Fruit fly (Drosophila melanogaster): ENCODE measurements around the gene CG14312.
A peak's percentile ranks its signal among the peaks of the same experiment; 100 is the strongest.

The CG14312 gene

dm6 chr3R:18301569-18301968, 18.2 kb upstream of the CG14312 start, which contains the start of gene Polr1E (continued):
- TF ChIP-seq CG33557 (GFP tag; optimal IDR thresholded peaks at IDR 0.05) (no peak), Atf3 (GFP tag; optimal IDR thresholded peaks at IDR 0.05) (no peak), ato (GFP tag; IDR thresholded peaks at IDR 0.05; ENCODE audit: partially characterized antibody) (peak; percentile 75), Usf (GFP tag; optimal IDR thresholded peaks at IDR 0.05) (no peak), wek (GFP tag; optimal IDR thresholded peaks at IDR 0.05) (no peak), Mrtf (GFP tag; IDR thresholded peaks at IDR 0.05) (no peak), CG14667 (GFP tag; IDR thresholded peaks at IDR 0.05) (no peak), CG16813 (GFP tag; IDR thresholded peaks at IDR 0.05; ENCODE audit: partially characterized antibody) (peak; percentile 56; the same call in 2 of the 3 replicates), lbe (GFP tag; optimal IDR thresholded peaks at IDR 0.05) (no peak), NfI (GFP tag; optimal IDR thresholded peaks at IDR 0.05) (no peak), crp (GFP tag; optimal IDR thresholded peaks at IDR 0.05) (peak; percentile 66 to 96), Sry-δ (GFP tag; optimal IDR thresholded peaks at IDR 0.05) (peak; percentile 59), phol (tag; optimal IDR thresholded peaks at IDR 0.05) (peak; percentile 26), salm (tag; optimal IDR thresholded peaks at IDR 0.05) (no peak), HLH3B (GFP tag; IDR thresholded peaks at IDR 0.05) (no peak), CG13123 (GFP tag; optimal IDR thresholded peaks at IDR 0.05) (no peak), CG8388 (GFP tag; optimal IDR thresholded peaks at IDR 0.05) (no peak), Atf6 (GFP tag; IDR thresholded peaks at IDR 0.05) (no peak), CG9932 (GFP tag; IDR thresholded peaks at IDR 0.05) (no peak), CG17385 (GFP tag; optimal IDR thresholded peaks at IDR 0.05) (no peak), Ets97D (GFP tag; optimal IDR thresholded peaks at IDR 0.05) (peak; percentile 76), CG13894 (tag; optimal IDR thresholded peaks at IDR 0.05) (no peak), CG2120 (GFP tag; optimal IDR thresholded peaks at IDR 0.05) (no peak), CG11504 (tag; optimal IDR thresholded peaks at IDR 0.05) (peak; percentile 70), hb (GFP tag; IDR thresholded peaks at IDR 0.05; ENCODE audit: partially characterized antibody) (no peak), pum (GFP tag; optimal IDR thresholded peaks at IDR 0.05) (no peak), gfzf (GFP tag; optimal IDR thresholded peaks at IDR 0.05) (peak; percentile 38), CG11696 (GFP tag; IDR thresholded peaks at IDR 0.05) (no peak), nerfin-2 (GFP tag; IDR thresholded peaks at IDR 0.05; ENCODE audit: partially characterized antibody) (peak; percentile 44; the same call in 1 of the 2 replicates), CG12391 (tag; optimal IDR thresholded peaks at IDR 0.05) (peak; percentile 18), CG2116 (GFP tag; optimal IDR thresholded peaks at IDR 0.05) (peak; percentile 65), stwl (tag; optimal IDR thresholded peaks at IDR 0.05) (peak; percentile 99), CG18764 (GFP tag; optimal IDR thresholded peaks at IDR 0.05) (no peak), CG9437 (GFP tag; optimal IDR thresholded peaks at IDR 0.05) (no peak), CG12071 (GFP tag; optimal IDR thresholded peaks at IDR 0.05) (no peak), klu (GFP tag; IDR thresholded peaks at IDR 0.05) (no peak), YL-1 (GFP tag; optimal IDR thresholded peaks at IDR 0.05) (peak; percentile 83), bigmax (GFP tag; optimal IDR thresholded peaks at IDR 0.05) (no peak), CG11085 (GFP tag; IDR thresholded peaks at IDR 0.05) (no peak), CG10267 (tag; optimal IDR thresholded peaks at IDR 0.05) (peak; percentile 44), dm (GFP tag; optimal IDR thresholded peaks at IDR 0.05) (peak; percentile 99), B-H2 (GFP tag; optimal IDR thresholded peaks at IDR 0.05) (peak; percentile 45), Hr51 (GFP tag; optimal IDR thresholded peaks at IDR 0.05) (no peak), CG2875 (GFP tag; optimal IDR thresholded peaks at IDR 0.05) (no peak), CG8478 (optimal IDR thresholded peaks at IDR 0.05) (no peak), CG10979 (tag; optimal IDR thresholded peaks at IDR 0.05) (no peak), CG14860 (GFP tag; IDR thresholded peaks at IDR 0.05; ENCODE audit: partially characterized antibody) (peak; percentile 62; the same call in 2 of the 3 replicates), Max (GFP tag; optimal IDR thresholded peaks at IDR 0.05) (peak; percentile 91), lilli (GFP tag; optimal IDR thresholded peaks at IDR 0.05) (peak; percentile 11), Six4 (GFP tag; optimal IDR thresholded peaks at IDR 0.05) (no peak)
